Fruit fly (Drosophila melanogaster) S2 (cell line): ENCODE measurements around the gene CG5958.

ENCODE experiments used
- CG8478 ChIP-seq: fragments of >200 bp; optimal IDR thresholded peaks from 2 replicates; lab custom pipeline; 2018
- CTCF ChIP-seq, 2 experiments: fragments of >200 bp; optimal IDR thresholded peaks; 2 replicates each; lab custom pipeline; 2018

Gene CG5958

DNA sequence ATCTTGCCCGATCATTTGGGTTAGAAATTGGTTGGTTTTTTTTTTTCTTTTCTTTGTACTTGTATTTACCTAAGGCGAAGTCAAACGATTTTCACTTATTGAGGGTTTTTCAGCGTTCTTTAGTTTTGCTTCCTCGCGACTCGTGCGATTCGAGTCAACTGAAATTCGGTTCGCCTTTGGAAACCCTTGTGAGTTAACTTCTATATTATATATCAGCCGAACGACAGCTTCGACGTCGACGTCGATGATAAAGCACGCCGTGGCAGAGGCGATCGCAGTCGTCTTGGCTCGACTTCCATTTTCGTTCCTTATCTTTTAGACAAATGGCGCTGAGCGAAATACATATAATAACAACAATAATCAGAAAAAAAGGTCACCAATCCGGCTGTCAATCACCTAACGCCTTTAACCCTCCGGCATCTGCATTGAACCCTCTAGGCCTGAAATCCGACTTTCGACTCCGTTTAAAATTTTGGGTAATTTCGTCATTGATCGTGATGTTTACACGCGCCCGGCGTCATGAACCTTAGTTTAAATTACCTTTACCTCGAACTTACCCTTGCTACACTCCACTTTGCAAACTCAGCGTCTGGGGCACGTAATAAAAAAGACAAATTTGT, at the start of gene CG5958:
TSS of gene CG5958 (minus strand) at position 180 of the 620 bp plus-strand sequence.
- TF ChIP-seq CG8478 (lab: Kevin White, UChicago), result no peak
- TF ChIP-seq CTCF (optimal IDR thresholded peaks at IDR 0.05; lab: Kevin White, UChicago), result no peak

DNA sequence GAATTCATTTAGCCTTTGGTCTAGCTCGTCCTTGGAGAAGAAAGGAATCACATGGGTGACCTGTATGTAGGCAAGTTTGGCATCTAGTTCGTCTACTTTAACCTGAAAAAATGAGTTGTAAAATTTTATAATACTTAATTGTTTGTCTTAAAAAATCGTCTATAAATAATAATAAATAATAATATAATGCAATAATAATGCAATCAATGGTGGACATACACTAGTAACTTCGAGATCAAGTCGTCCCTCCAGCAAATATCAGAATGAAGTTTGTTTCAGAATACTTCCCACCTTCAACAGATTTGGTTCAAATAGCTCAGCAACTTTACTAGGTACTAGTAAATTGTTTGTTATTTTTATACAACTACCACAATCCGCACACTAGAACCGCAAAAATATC, 41.1 kb upstream of the CG5958 start, which contains the start of gene CG6441:
TSS of gene CG6441 (plus strand) at position 301 of the 400 bp plus-strand sequence.
- no peak for TF ChIP-seq CTCF (optimal IDR thresholded peaks at IDR 0.05; lab: Kevin White, UChicago)

DNA sequence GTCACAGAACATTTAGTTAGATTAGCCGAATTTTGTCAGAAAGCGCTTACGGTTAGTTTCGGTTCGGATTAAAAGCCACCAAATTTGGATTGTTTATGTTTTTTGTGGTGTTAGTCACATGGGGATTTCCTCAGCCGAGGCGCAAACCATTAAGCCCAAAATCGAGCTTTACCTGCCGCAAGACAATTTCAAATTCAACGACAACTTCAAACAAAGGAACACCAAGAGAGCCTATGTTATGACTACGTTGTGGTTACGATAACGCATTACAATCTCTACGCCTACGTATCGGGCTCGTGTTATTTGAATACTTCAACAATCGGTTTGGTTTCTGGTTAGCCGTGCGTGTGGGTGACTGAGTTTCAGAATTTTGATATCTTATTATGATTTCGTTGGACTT, 39.9 kb upstream of the CG5958 start:
- no peak for TF ChIP-seq CTCF (optimal IDR thresholded peaks at IDR 0.05; lab: Kevin White, UChicago)
- no peak for TF ChIP-seq CG8478 (lab: Kevin White, UChicago)

DNA sequence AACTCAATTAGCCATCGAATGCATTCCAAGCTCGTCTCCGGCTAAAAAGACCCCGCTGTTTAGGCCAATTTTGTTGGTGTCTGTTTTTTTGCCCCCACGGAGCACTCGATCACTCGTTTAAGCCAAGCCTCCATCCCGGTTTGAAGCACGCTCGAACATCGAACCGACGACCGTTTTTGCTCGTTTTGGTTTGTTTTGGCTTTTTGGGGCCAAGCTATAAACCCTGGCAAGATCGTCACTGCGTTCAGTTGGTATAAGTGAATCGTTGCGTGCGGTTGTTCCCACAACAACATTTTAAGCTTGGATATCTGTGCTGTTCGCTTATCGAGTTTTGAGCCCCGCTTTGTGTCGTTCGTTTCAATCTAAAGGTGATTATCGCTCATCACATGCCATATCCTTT, 33.0 kb upstream of the CG5958 start, which contains the start of gene CG6055:
TSS of gene CG6055 (plus strand) at position 240 of the 400 bp plus-strand sequence.
- no peak for TF ChIP-seq CG8478 (lab: Kevin White, UChicago)
- no peak for TF ChIP-seq CTCF (optimal IDR thresholded peaks at IDR 0.05; lab: Kevin White, UChicago)

DNA sequence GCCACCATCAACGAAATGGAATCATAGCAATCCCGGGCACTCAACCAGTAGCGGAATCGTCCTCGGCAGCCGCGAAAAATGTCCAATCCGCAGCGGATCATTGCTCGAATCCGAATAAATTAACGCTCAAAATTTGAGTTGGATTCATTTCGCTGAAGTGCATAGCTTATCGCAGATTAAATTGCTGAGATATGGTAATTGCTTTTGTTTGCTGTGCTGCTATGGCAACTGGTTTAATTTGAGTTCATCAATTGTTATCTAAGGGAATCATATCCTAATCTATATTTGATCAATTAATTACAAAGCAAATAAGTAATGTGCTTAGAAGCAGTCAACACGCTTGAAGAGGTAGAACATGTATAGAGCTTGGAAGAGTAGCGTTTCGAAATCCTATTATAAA, 28.8 kb upstream of the CG5958 start, which contains the start of gene Gr28b:
TSS of gene Gr28b (minus strand) at position 101 of the 400 bp plus-strand sequence.
- no peak for TF ChIP-seq CTCF (optimal IDR thresholded peaks at IDR 0.05; lab: Kevin White, UChicago)
- TF ChIP-seq CG8478 (lab: Kevin White, UChicago), result no peak

DNA sequence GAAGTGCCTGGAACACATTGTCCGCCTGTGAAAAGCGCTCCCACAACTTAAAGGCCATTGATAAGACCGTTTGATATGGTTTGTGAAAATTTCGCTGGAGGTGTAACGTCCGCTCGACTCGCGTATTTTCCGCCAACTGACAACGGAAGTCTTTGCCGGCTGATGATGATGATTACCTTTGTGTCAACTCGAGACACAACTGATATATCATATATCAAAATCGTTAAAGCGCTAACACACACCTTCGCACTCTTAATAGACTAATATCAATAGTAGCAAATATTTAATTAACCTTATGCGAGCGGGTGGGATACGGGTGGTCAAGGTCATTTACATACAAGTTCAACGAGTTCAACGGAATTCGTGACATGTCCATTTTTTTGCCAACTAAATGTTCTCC, 20.8 kb upstream of the CG5958 start, which contains the start of gene Gr28a:
TSS of gene Gr28a (minus strand) at position 101 of the 400 bp plus-strand sequence.
- TF ChIP-seq CTCF (optimal IDR thresholded peaks at IDR 0.05; lab: Kevin White, UChicago) (no peak), CG8478 (lab: Kevin White, UChicago) (no peak)

DNA sequence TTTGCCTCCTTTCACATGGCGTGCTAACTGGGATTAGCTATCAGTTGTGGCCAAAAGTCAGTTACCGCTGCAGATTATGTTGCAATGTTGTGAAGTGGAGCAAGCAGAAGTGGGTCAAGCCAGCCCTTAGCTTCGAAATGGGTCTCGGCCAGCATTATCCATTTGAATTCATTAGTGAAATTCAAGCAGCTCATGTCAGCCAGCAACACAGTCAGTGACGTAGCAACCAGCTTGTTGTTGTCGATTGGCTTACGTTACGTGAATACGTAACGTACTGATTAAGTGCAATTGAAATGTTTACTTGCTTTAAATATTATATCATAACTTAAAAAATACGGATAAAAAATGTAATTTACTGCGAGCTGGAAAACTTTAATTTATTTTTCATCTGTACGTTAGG, 18.8 kb upstream of the CG5958 start:
- no peak for TF ChIP-seq CG8478 (lab: Kevin White, UChicago)
- peak in 1 of 2 experiments; percentile 29 for TF ChIP-seq CTCF (optimal IDR thresholded peaks at IDR 0.05; lab: Kevin White, UChicago)

DNA sequence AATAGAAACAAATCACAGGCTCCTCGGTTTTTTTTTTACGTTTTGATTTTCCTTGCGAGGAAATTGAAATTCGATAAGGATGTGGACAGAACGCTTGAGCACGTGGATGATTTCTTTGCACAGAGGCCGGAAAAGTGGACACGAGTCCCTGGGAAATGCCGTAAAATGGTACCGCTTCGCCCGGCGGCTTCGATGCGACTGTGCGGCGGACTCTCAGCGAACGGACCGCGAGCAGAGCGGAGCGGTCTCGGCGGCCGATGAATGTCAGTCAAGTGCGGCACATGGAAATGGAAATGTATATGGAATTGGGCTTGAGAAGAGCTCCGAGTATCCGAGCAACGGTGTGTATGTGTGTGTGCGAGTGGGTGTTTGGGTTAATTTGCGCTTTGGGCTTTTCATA, 17.6 kb upstream of the CG5958 start, which contains the start of gene santa-maria:
TSS of gene santa-maria (minus strand) at position 279 of the 400 bp plus-strand sequence.
- TF ChIP-seq CTCF (optimal IDR thresholded peaks at IDR 0.05; lab: Kevin White, UChicago), result no peak

DNA sequence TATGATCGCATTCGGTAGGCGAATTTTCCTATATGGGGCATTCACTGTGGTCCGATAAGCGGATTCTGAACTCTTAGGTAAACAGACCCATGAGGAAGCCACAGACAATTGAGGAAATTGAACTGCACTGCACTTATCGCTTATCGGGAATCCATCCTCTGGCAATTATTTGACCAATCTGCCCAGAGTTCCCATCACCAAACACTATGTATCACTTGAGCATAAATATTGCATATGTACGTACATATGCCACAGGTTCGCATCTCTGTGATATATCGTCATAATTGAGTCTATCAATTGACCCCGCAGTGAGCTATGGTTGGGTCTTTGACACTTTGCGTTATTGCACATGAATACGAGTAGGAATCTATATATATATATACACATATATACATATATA, 15.1 kb upstream of the CG5958 start:
- TF ChIP-seq CTCF (optimal IDR thresholded peaks at IDR 0.05; lab: Kevin White, UChicago) (no peak), CG8478 (lab: Kevin White, UChicago) (no peak)

DNA sequence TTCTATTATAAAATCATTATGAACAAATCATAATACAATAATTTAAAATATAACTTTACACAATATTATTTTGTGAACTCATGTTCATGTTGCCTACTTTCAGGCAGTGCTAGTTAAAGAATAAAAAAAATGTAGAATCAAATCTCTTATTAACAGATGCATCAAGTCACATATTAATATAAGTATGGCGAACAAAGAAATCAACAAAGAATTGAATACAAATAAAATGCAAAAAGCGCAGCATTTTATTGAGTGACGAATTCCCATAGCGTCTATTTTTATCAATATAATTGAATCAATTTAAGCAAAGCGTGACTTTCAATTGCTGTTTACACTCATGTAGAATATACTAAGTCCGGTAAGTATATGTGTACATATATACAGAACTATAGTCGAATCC, 14.5 kb upstream of the CG5958 start:
- TF ChIP-seq CTCF (optimal IDR thresholded peaks at IDR 0.05; lab: Kevin White, UChicago) (no peak), CG8478 (lab: Kevin White, UChicago) (no peak)

DNA sequence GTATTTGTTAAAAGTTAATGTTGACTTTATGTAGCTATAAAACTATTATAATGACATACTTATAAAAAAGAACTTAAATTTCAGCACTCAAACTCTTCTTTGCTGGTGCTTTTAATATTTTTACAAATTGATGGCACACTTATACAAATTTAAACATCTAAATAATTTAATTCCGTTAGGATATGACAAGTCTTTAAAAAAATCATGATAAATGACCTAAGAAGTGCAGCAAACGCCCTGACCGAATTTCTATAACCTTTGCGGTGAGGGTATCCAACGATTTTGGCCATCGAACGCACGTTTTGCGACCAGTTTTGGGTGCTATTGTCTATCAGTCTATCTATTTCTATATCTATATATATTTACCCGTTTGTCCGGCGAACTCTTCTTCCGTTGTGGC, 9.6 kb upstream of the CG5958 start:
- TF ChIP-seq CG8478 (lab: Kevin White, UChicago) (no peak), CTCF (optimal IDR thresholded peaks at IDR 0.05; lab: Kevin White, UChicago) (no peak)

DNA sequence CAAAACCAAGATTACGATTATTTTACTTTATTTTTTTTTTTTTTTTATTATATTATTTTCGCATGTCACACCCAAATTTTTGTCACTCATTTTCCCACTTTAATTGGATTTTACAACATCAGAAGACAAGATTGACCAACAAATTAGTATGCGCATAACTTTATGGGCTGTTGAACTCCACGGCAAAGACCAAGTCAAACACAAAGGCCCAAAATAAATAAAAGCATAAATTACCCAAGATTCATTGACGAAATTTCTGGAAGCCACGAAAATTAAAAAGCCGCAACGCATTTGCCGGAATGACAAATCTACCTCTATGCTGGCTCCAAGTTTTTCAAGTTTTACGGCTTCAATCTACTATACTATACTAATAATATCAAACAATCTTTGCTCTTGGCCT, 8.8 kb upstream of the CG5958 start:
- no peak for TF ChIP-seq CG8478 (lab: Kevin White, UChicago)
- no peak for TF ChIP-seq CTCF (optimal IDR thresholded peaks at IDR 0.05; lab: Kevin White, UChicago)

DNA sequence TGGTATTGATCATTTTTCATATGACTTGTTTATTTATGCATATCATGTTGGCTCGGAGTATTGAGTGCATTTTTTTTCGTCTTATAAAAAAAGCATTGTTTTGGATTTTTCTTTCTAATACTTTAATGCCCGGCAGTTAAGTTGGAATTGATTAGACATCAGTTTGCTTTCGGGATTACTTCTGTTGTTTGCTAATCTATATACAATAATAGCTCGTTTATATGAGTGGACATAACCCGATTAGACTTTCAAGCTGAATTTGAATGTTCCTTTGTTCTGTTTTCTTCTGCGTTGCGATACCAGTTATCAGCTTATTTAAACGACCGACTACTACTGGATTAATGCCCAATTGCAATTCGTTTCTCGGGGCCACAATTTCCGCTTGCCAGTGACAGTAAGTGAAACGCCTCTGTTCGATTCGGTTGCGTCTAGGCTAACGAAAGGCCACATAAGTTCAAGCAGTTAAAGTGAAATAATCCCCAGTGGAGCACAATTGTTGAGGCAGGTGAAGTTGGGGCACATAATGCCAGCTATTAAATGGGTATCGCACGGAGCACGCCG, 7.2 kb upstream of the CG5958 start:
- no peak for TF ChIP-seq CG8478 (lab: Kevin White, UChicago)
- no peak for TF ChIP-seq CTCF (optimal IDR thresholded peaks at IDR 0.05; lab: Kevin White, UChicago)

DNA sequence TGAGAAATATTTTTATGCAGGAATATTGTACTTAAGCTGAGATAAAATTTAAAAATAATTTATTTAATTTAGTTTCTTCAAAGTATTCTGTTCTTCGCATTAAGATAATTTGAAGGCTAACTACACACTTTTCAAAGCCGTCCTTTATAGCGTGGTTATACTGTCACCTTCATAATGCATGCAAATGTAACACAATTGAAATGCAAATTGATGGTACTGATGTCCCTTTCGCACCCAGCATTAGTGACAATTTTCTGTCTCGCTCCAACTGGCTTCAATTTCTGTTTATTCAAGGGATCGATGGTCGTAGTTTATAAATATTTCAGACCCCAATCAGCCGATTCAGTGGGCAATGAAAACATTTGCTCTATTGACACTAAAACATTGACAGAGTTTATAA, 5.2 kb upstream of the CG5958 start:
- TF ChIP-seq CG8478 (lab: Kevin White, UChicago), result no peak
- TF ChIP-seq CTCF (optimal IDR thresholded peaks at IDR 0.05; lab: Kevin White, UChicago), result no peak

DNA sequence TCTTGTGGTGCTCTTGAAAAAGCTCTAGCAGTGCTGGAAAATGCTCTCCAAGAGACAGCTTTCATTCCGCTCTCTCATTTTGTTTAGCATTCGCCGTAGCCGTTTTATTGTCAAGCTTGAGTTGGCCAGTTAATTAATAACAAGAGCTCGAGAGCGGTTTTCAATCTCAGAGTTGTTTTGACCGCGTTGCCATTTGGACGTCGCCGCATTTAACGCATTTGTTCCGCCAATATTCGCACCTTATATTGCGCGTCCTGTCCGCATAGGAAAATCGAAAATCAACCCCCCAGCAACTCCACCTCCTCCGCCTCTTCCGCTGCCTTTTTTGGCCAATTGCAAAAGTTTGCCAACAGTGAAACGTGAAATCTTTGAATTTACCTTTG, 4.0 kb upstream of the CG5958 start, which contains the start of gene CG5973:
TSS of gene CG5973 (plus strand) at position 168 of the 383 bp plus-strand sequence.
- TF ChIP-seq CG8478 (lab: Kevin White, UChicago) (no peak), CTCF (optimal IDR thresholded peaks at IDR 0.05; lab: Kevin White, UChicago) (no peak)
